Worm (Caenorhabditis elegans) whole organism, L1 larva: ENCODE data around the gene F31E3.6.

ENCODE experiments used
- F16B12.6 ChIP-seq: fragments of 150-350 bp; optimal IDR thresholded peaks from 2 replicates; lab custom pipeline; 2014; ENCODE audit warnings: missing biosample characterization, missing genetic modification characterization
- aly-2 ChIP-seq: fragments of 150-350 bp; optimal IDR thresholded peaks from 2 replicates; lab custom pipeline; 2014; ENCODE audit warnings: missing biosample characterization, missing genetic modification characterization
- ama-1 ChIP-seq: fragments of 150-350 bp; optimal IDR thresholded peaks from 2 replicates; lab custom pipeline; 2014
- blmp-1 ChIP-seq: fragments of 150-350 bp; optimal IDR thresholded peaks from 2 replicates; lab custom pipeline; 2014; ENCODE audit warnings: missing biosample characterization, missing genetic modification characterization
- ceh-82 ChIP-seq, 3 experiments: fragments of 150-350 bp in 1 of 3; sonication (generic microtip) in 2 of 3; optimal IDR thresholded peaks; 2 replicates each; lab custom pipeline; 2014 to 2017; ENCODE audit warnings: missing biosample characterization in 3 of 3, missing genetic modification characterization in 3 of 3
- ceh-90 ChIP-seq: sonication (generic microtip); optimal IDR thresholded peaks from 2 replicates; lab custom pipeline; 2016; ENCODE audit warnings: missing genetic modification characterization, missing compliant biosample characterization
- dpl-1 ChIP-seq, 3 experiments: fragments of 150-350 bp in 2 of 3; sonication (generic microtip) in 1 of 3; optimal IDR thresholded peaks; 2 replicates each; lab custom pipeline; 2014 to 2017; ENCODE audit warnings: missing biosample characterization in 3 of 3, missing genetic modification characterization in 3 of 3, missing genetic modification reagents in 3 of 3
- efl-1 ChIP-seq, 4 experiments: fragments of 150-350 bp; optimal IDR thresholded peaks in 3 of 4; peaks in 1 of 4; 1 replicate in 1 of 4; 2 replicates in 3 of 4; lab custom pipeline; 2014; ENCODE audit warnings: missing biosample characterization in 2 of 4, missing genetic modification characterization in 2 of 4, missing genetic modification reagents in 2 of 4
- elt-2 ChIP-seq: sonication (generic microtip); optimal IDR thresholded peaks from 2 replicates; lab custom pipeline; 2016; ENCODE audit warnings: missing genetic modification characterization, mild to moderate bottlenecking, inconsistent platforms, missing compliant biosample characterization, missing genetic modification reagents
- ets-5 ChIP-seq: fragments of 200-800 bp; sonication (Bioruptor generic); IDR thresholded peaks from 2 replicates; pipeline ENCODE4 v1.3.6; 2022; ENCODE audit warnings: missing genetic modification characterization, missing compliant biosample characterization
- fkh-10 ChIP-seq: sonication (generic microtip); optimal IDR thresholded peaks from 2 replicates; lab custom pipeline; 2017; ENCODE audit warnings: missing biosample characterization, missing genetic modification reagents, missing genetic modification characterization
- fkh-4 ChIP-seq: sonication (generic microtip); optimal IDR thresholded peaks from 2 replicates; lab custom pipeline; 2016; ENCODE audit warnings: missing compliant biosample characterization, missing genetic modification characterization, borderline replicate concordance
- fkh-8 ChIP-seq: sonication (generic microtip); optimal IDR thresholded peaks from 2 replicates; lab custom pipeline; 2016; ENCODE audit warnings: mild to moderate bottlenecking, missing genetic modification characterization, missing compliant biosample characterization
- grh-1 ChIP-seq: fragments of 200-800 bp; sonication (Bioruptor generic); IDR thresholded peaks from 2 replicates; pipeline ENCODE4 v1.3.6; 2022; ENCODE audit warnings: missing genetic modification reagents, missing genetic modification characterization, missing compliant biosample characterization
- hlh-17 ChIP-seq: fragments of 200-800 bp; sonication (Bioruptor generic); optimal IDR thresholded peaks from 2 replicates; lab custom pipeline; 2018; ENCODE audit warnings: missing genetic modification characterization, mild to moderate bottlenecking, missing compliant biosample characterization, moderate library complexity, borderline replicate concordance
- hlh-4 ChIP-seq: sonication (generic microtip); optimal IDR thresholded peaks from 2 replicates; lab custom pipeline; 2016; ENCODE audit warnings: mild to moderate bottlenecking, missing genetic modification characterization, missing compliant biosample characterization
- irx-1 ChIP-seq: sonication (generic microtip); optimal IDR thresholded peaks from 2 replicates; lab custom pipeline; 2016; ENCODE audit warnings: missing genetic modification characterization, missing compliant biosample characterization
- jun-1 ChIP-seq: fragments of 150-350 bp; optimal IDR thresholded peaks from 2 replicates; lab custom pipeline; 2014; ENCODE audit warnings: missing biosample characterization, missing genetic modification reagents, missing genetic modification characterization
- lin-14 ChIP-seq: fragments of 200-800 bp; sonication (Bioruptor generic); optimal IDR thresholded peaks from 2 replicates; lab custom pipeline; 2018; ENCODE audit warnings: mild to moderate bottlenecking, missing genetic modification characterization, moderate library complexity, missing compliant biosample characterization
- lin-15B ChIP-seq: fragments of 150-350 bp; sonication (generic microtip); optimal IDR thresholded peaks from 3 replicates; lab custom pipeline; 2014; ENCODE audit warnings: missing biosample characterization, missing genetic modification characterization
- lin-35 ChIP-seq, 2 experiments: fragments of 150-350 bp; optimal IDR thresholded peaks; 2 replicates each; lab custom pipeline; 2014; ENCODE audit warnings: missing biosample characterization in 2 of 2, missing genetic modification characterization in 2 of 2, missing genetic modification reagents in 2 of 2
- lin-39 ChIP-seq: fragments of 150-350 bp; optimal IDR thresholded peaks from 2 replicates; lab custom pipeline; 2014; ENCODE audit warnings: missing biosample characterization, missing genetic modification reagents, missing genetic modification characterization
- lir-3 ChIP-seq: sonication (generic microtip); optimal IDR thresholded peaks from 2 replicates; lab custom pipeline; 2016; ENCODE audit warnings: mild to moderate bottlenecking, missing genetic modification characterization, moderate library complexity, missing compliant biosample characterization; ENCODE audit not compliant: poor library complexity
- lsy-2 ChIP-seq, 2 experiments: fragments of 150-350 bp; optimal IDR thresholded peaks; 2 replicates each; lab custom pipeline; 2014; ENCODE audit warnings: missing biosample characterization in 2 of 2, missing genetic modification characterization in 2 of 2
- mep-1 ChIP-seq: fragments of 150-350 bp; optimal IDR thresholded peaks from 2 replicates; lab custom pipeline; 2014; ENCODE audit warnings: missing biosample characterization, missing genetic modification characterization
- nhr-28 ChIP-seq: fragments of 150-350 bp; optimal IDR thresholded peaks from 2 replicates; lab custom pipeline; 2014; ENCODE audit warnings: missing biosample characterization, missing genetic modification characterization
- nhr-76 ChIP-seq: sonication (generic microtip); optimal IDR thresholded peaks from 2 replicates; lab custom pipeline; 2017; ENCODE audit warnings: missing biosample characterization, missing genetic modification characterization
- nhr-77 ChIP-seq: fragments of 150-350 bp; optimal IDR thresholded peaks from 2 replicates; lab custom pipeline; 2014; ENCODE audit warnings: missing biosample characterization, missing genetic modification characterization
- nhr-84 ChIP-seq: sonication (generic microtip); optimal IDR thresholded peaks from 2 replicates; lab custom pipeline; 2017; ENCODE audit warnings: missing biosample characterization, missing genetic modification characterization
- pag-3 ChIP-seq: sonication (generic microtip); optimal IDR thresholded peaks from 2 replicates; lab custom pipeline; 2017; ENCODE audit warnings: missing genetic modification characterization, mild to moderate bottlenecking, missing compliant biosample characterization, antibody characterized with exemption, borderline replicate concordance; ENCODE audit not compliant: insufficient read depth
- skn-1 ChIP-seq: fragments of 150-350 bp; optimal IDR thresholded peaks from 2 replicates; lab custom pipeline; 2014; ENCODE audit warnings: missing biosample characterization, missing genetic modification characterization
- snpc-4 ChIP-seq: fragments of 150-350 bp; optimal IDR thresholded peaks from 2 replicates; lab custom pipeline; 2014; ENCODE audit warnings: missing biosample characterization, missing genetic modification characterization
- snu-23 ChIP-seq: sonication (generic microtip); optimal IDR thresholded peaks from 2 replicates; lab custom pipeline; 2016; ENCODE audit warnings: missing genetic modification characterization, missing compliant biosample characterization
- swsn-7 ChIP-seq: sonication (generic microtip); optimal IDR thresholded peaks from 2 replicates; lab custom pipeline; 2016; ENCODE audit warnings: missing genetic modification characterization, missing compliant biosample characterization
- unc-30 ChIP-seq: sonication (generic microtip); optimal IDR thresholded peaks from 2 replicates; lab custom pipeline; 2017; ENCODE audit warnings: missing biosample characterization, missing genetic modification characterization
- vab-15 ChIP-seq: sonication (generic microtip); optimal IDR thresholded peaks from 2 replicates; lab custom pipeline; 2017; ENCODE audit warnings: missing genotype, mild to moderate bottlenecking, missing genetic modification characterization, missing compliant biosample characterization

Gene F31E3.6

ce11 chrIII:7030044-7030804 lies 48.3 kb downstream of the F31E3.6 start (continued):
- peak; percentile 4 for TF ChIP-seq fkh-4 (tag; lab: Kevin White, UChicago)
- TF ChIP-seq unc-30: no peak
- no peak for TF ChIP-seq fkh-10
- peak; percentile 30 to 57 for TF ChIP-seq lin-35 (GFP tag; optimal IDR thresholded peaks at IDR 0.05; lab: Kevin White, UChicago)
- peak; percentile 65 for TF ChIP-seq snu-23 (GFP tag; lab: Kevin White, UChicago)
- TF ChIP-seq ets-5: no peak
- peak in 2 of 3 experiments; percentile 41 to 43 for TF ChIP-seq dpl-1 (GFP tag; optimal IDR thresholded peaks at IDR 0.05; lab: Kevin White, UChicago)
- TF ChIP-seq lin-39: no peak
- no peak for TF ChIP-seq ama-1 (lab: Kevin White, UChicago)
- TF ChIP-seq fkh-8 (tag; lab: Kevin White, UChicago): peak; percentile 51
- TF ChIP-seq pag-3: no peak
- peak; percentile 15 for TF ChIP-seq skn-1 (tag; lab: Kevin White, UChicago)
- no peak for TF ChIP-seq nhr-84 (tag; lab: Kevin White, UChicago)
- TF ChIP-seq ceh-82 (tag; optimal IDR thresholded peaks at IDR 0.05; lab: Kevin White, UChicago): peak; percentile 3 to 21 (median 5)
- no peak for TF ChIP-seq F16B12.6 (tag; lab: Kevin White, UChicago)
- TF ChIP-seq nhr-28 (tag; lab: Kevin White, UChicago): no peak
- no peak for TF ChIP-seq nhr-76 (tag; lab: Kevin White, UChicago)
- no peak for TF ChIP-seq ceh-90
- peak; percentile 41 for TF ChIP-seq swsn-7 (tag; lab: Kevin White, UChicago)
- no peak for TF ChIP-seq lir-3 (tag; lab: Kevin White, UChicago)
- peak; percentile 21 for TF ChIP-seq elt-2
- peak; percentile 85 for TF ChIP-seq snpc-4 (tag; lab: Kevin White, UChicago)
- TF ChIP-seq lin-15B (tag; lab: Kevin White, UChicago): no peak
- TF ChIP-seq, all 84 proteins: peak for 27

ce11 chrIII:7032070-7032469 lies 50.2 kb downstream of the F31E3.6 start:
- no peak for TF ChIP-seq ets-5
- TF ChIP-seq irx-1: no peak
- no peak for TF ChIP-seq F16B12.6 (tag; lab: Kevin White, UChicago)
- TF ChIP-seq efl-1 (optimal IDR thresholded peaks at IDR 0.05; lab: Kevin White, UChicago): no peak
- TF ChIP-seq efl-1 (GFP tag; optimal IDR thresholded peaks at IDR 0.05 in 1 of 2; lab: Kevin White, UChicago): peak in 1 of 2 experiments; percentile 55
- peak; percentile 12 for TF ChIP-seq mep-1
- TF ChIP-seq hlh-17 (GFP tag; lab: Kevin White, UChicago): no peak
- no peak for TF ChIP-seq nhr-77 (tag; lab: Kevin White, UChicago)
- peak; percentile 26 for TF ChIP-seq blmp-1 (tag; lab: Kevin White, UChicago)
- TF ChIP-seq lin-35 (GFP tag; optimal IDR thresholded peaks at IDR 0.05; lab: Kevin White, UChicago): peak in 1 of 2 experiments; percentile 2
- peak; percentile 16 for TF ChIP-seq lin-14 (GFP tag; lab: Kevin White, UChicago)
- peak; percentile 15 for TF ChIP-seq snu-23 (GFP tag; lab: Kevin White, UChicago)
- TF ChIP-seq aly-2 (tag; lab: Kevin White, UChicago): no peak
- no peak for TF ChIP-seq jun-1 (tag; lab: Kevin White, UChicago)
- TF ChIP-seq grh-1 (GFP tag; lab: Robert Waterston, UW): 0 out of 2 replicates have a peak, but pooled peaks have one; percentile 13
- TF ChIP-seq lsy-2 (tag; optimal IDR thresholded peaks at IDR 0.05; lab: Kevin White, UChicago): no peak
- TF ChIP-seq hlh-4 (tag; lab: Kevin White, UChicago): no peak
- TF ChIP-seq vab-15 (tag; lab: Kevin White, UChicago): no peak
- TF ChIP-seq, all 84 proteins: peak for 7
